Worm (Caenorhabditis elegans) whole organism, mixed stage, embryonic: ENCODE measurements around the gene Y43F8B.29.

Experiments
- nhr-237 ChIP-seq: fragments of 150-350 bp; optimal IDR thresholded peaks from 2 replicates; lab custom pipeline; 2014; ENCODE audit warnings: missing biosample characterization, missing genetic modification characterization
- nhr-28 ChIP-seq: fragments of 150-350 bp; optimal IDR thresholded peaks from 2 replicates; lab custom pipeline; 2014; ENCODE audit warnings: missing biosample characterization, missing genetic modification characterization
- pha-4 ChIP-seq: fragments of 150-350 bp; optimal IDR thresholded peaks from 2 replicates; lab custom pipeline; 2018; ENCODE audit warnings: missing biosample characterization, missing genetic modification reagents, missing genetic modification characterization
- unc-62 ChIP-seq: fragments of 150-350 bp; optimal IDR thresholded peaks from 2 replicates; lab custom pipeline; 2014; ENCODE audit warnings: missing biosample characterization, missing genetic modification reagents, missing genetic modification characterization

ce11 chrV:19484507-19484906 is 6.9 kb upstream of the Y43F8B.29 start, which contains the start of gene Y43F8B.17:
- TF ChIP-seq unc-62 (GFP tag; lab: Kevin White, UChicago), result no peak
- no peak for TF ChIP-seq nhr-237
- TF ChIP-seq nhr-28 (tag; lab: Kevin White, UChicago), result no peak
- no peak for TF ChIP-seq pha-4 (tag; lab: Kevin White, UChicago)
